Worm (Caenorhabditis elegans) whole organism, L4 larva: ENCODE data around the gene ZK688.10.

ENCODE experiments used
- F49E8.2 ChIP-seq: sonication (generic microtip); optimal IDR thresholded peaks from 2 replicates; lab custom pipeline; 2016; ENCODE audit warnings: missing compliant biosample characterization, mild to moderate bottlenecking, missing genetic modification characterization, borderline replicate concordance
- T20F7.1 ChIP-seq: fragments of 200-800 bp; sonication (Bioruptor generic); optimal IDR thresholded peaks from 2 replicates; lab custom pipeline; 2018; ENCODE audit warnings: mild to moderate bottlenecking, missing genetic modification characterization, missing compliant biosample characterization
- Y105C5A.15 ChIP-seq: fragments of 200-800 bp; sonication (Bioruptor generic); IDR thresholded peaks from 2 replicates; pipeline ENCODE4 v1.3.6; 2022; ENCODE audit warnings: missing genetic modification characterization, missing compliant biosample characterization
- Y5F2A.4 ChIP-seq: fragments of 200-800 bp; sonication (Bioruptor generic); optimal IDR thresholded peaks from 2 replicates; lab custom pipeline; 2018; ENCODE audit warnings: mild to moderate bottlenecking, missing genetic modification characterization, missing compliant biosample characterization
- Y75B8A.6 ChIP-seq: fragments of 200-800 bp; sonication (Bioruptor generic); IDR thresholded peaks from 2 replicates; pipeline ENCODE4 v1.3.6; 2022; ENCODE audit warnings: missing genetic modification reagents, missing genetic modification characterization, missing compliant biosample characterization
- aha-1 ChIP-seq: fragments of 150-350 bp; peaks from one replicate; lab custom pipeline; 2014; ENCODE audit warnings: missing biosample characterization, missing genetic modification characterization
- aly-2 ChIP-seq: sonication (generic microtip); optimal IDR thresholded peaks from 2 replicates; lab custom pipeline; 2018; ENCODE audit warnings: missing biosample characterization, missing genetic modification characterization
- ama-1 ChIP-seq: fragments of 150-350 bp; optimal IDR thresholded peaks from 2 replicates; lab custom pipeline; 2014; ENCODE audit warnings: inconsistent platforms, mixed read lengths
- arid-1 ChIP-seq: fragments of 200-800 bp; sonication (Bioruptor generic); conservative IDR thresholded peaks from 2 replicates; pipeline ENCODE4 v1.3.6; 2022; ENCODE audit warnings: missing genetic modification reagents, missing genetic modification characterization, missing compliant biosample characterization
- attf-4 ChIP-seq: sonication (generic microtip); optimal IDR thresholded peaks from 3 replicates; lab custom pipeline; 2017; ENCODE audit warnings: missing biosample characterization, missing genetic modification characterization
- ceh-20 ChIP-seq: fragments of 200-800 bp; sonication (Bioruptor generic); IDR thresholded peaks from 2 replicates; pipeline ENCODE4 v1.3.6; 2022; ENCODE audit warnings: missing genetic modification reagents, missing genetic modification characterization, missing compliant biosample characterization
- ceh-28 ChIP-seq: fragments of 150-350 bp; optimal IDR thresholded peaks from 2 replicates; lab custom pipeline; 2014; ENCODE audit warnings: missing biosample characterization, missing genetic modification reagents, missing genetic modification characterization
- ces-1 ChIP-seq: fragments of 150-350 bp; sonication (generic microtip); optimal IDR thresholded peaks from 4 replicates; lab custom pipeline; 2014; ENCODE audit warnings: missing biosample characterization, missing genetic modification reagents, missing genetic modification characterization
- cey-2 ChIP-seq: sonication (generic microtip); optimal IDR thresholded peaks from 3 replicates; lab custom pipeline; 2017; ENCODE audit warnings: missing genetic modification characterization, mild to moderate bottlenecking, missing compliant biosample characterization, antibody characterized with exemption, borderline replicate concordance; ENCODE audit not compliant: insufficient read depth
- daf-12 ChIP-seq: fragments of 150-350 bp; optimal IDR thresholded peaks from 2 replicates; lab custom pipeline; 2014; ENCODE audit warnings: missing biosample characterization, missing genetic modification reagents, missing genetic modification characterization
- daf-19 ChIP-seq: fragments of 200-800 bp; sonication (Bioruptor generic); conservative IDR thresholded peaks from 2 replicates; pipeline ENCODE4 v1.3.6; 2022; ENCODE audit warnings: missing genetic modification characterization, missing compliant biosample characterization
- daf-8 ChIP-seq: fragments of 200-800 bp; sonication (Bioruptor generic); IDR thresholded peaks from 2 replicates; pipeline ENCODE4 v1.3.6; 2022; ENCODE audit warnings: missing genetic modification characterization, missing compliant biosample characterization
- dmd-6 ChIP-seq: fragments of 200-800 bp; sonication (Bioruptor generic); IDR thresholded peaks from 2 replicates; pipeline ENCODE4 v1.3.6; 2022; ENCODE audit warnings: missing genetic modification reagents, missing genetic modification characterization, missing compliant biosample characterization
- egl-43 ChIP-seq: fragments of 200-800 bp; sonication (Bioruptor generic); IDR thresholded peaks from 2 replicates; pipeline ENCODE4 v1.3.6; 2022; ENCODE audit warnings: missing genetic modification reagents, missing genetic modification characterization, missing compliant biosample characterization
- fkh-10 ChIP-seq: fragments of 150-350 bp; optimal IDR thresholded peaks from 2 replicates; lab custom pipeline; 2014; ENCODE audit warnings: missing biosample characterization, missing genetic modification reagents, missing genetic modification characterization
- hlh-30 ChIP-seq: sonication (generic microtip); optimal IDR thresholded peaks from 2 replicates; lab custom pipeline; 2017; ENCODE audit warnings: antibody characterized with exemption, mild to moderate bottlenecking, missing genetic modification characterization, missing compliant biosample characterization; ENCODE audit not compliant: insufficient read depth
- lim-7 ChIP-seq: fragments of 200-800 bp; sonication (Bioruptor generic); IDR thresholded peaks from 2 replicates; pipeline ENCODE4 v1.3.6; 2022; ENCODE audit warnings: missing genetic modification characterization, missing compliant biosample characterization
- lin-13 ChIP-seq: fragments of 150-350 bp; optimal IDR thresholded peaks from 2 replicates; lab custom pipeline; 2014; ENCODE audit warnings: missing biosample characterization, missing genetic modification reagents, missing genetic modification characterization
- lin-29 ChIP-seq: fragments of 200-800 bp; sonication (Bioruptor generic); IDR thresholded peaks from 2 replicates; pipeline ENCODE4 v1.3.6; 2022; ENCODE audit warnings: missing genetic modification reagents, missing genetic modification characterization, missing compliant biosample characterization
- lin-38 ChIP-seq: fragments of 200-800 bp; sonication (Bioruptor generic); IDR thresholded peaks from 2 replicates; pipeline ENCODE4 v1.3.6; 2022; ENCODE audit warnings: missing genetic modification reagents, missing genetic modification characterization, missing compliant biosample characterization
- lin-39 ChIP-seq: fragments of 150-350 bp; optimal IDR thresholded peaks from 2 replicates; lab custom pipeline; 2014; ENCODE audit warnings: missing biosample characterization, missing genetic modification reagents, missing genetic modification characterization
- lir-3 ChIP-seq: sonication (generic microtip); optimal IDR thresholded peaks from 2 replicates; lab custom pipeline; 2016; ENCODE audit warnings: mild to moderate bottlenecking, missing genetic modification characterization, missing compliant biosample characterization
- lsy-2 ChIP-seq, 2 experiments: fragments of 150-350 bp in 1 of 2; sonication (generic microtip) in 1 of 2; optimal IDR thresholded peaks; 2 replicates each; lab custom pipeline; 2014 to 2017; ENCODE audit warnings: missing biosample characterization in 2 of 2, missing genetic modification characterization in 2 of 2
- madf-5 ChIP-seq, 2 experiments: fragments of 200-800 bp; sonication (Bioruptor generic); IDR thresholded peaks; 2 replicates each; pipeline ENCODE4 v1.3.6; 2022; ENCODE audit warnings: missing compliant biosample characterization in 2 of 2, missing genetic modification characterization in 2 of 2
- mdl-1 ChIP-seq, 2 experiments: fragments of 150-350 bp in 1 of 2; sonication (generic microtip) in 1 of 2; optimal IDR thresholded peaks; 2 replicates each; lab custom pipeline; 2014 to 2017; ENCODE audit warnings: missing biosample characterization in 2 of 2, missing genetic modification characterization in 2 of 2
- mep-1 ChIP-seq: fragments of 150-350 bp; sonication (generic microtip); optimal IDR thresholded peaks from 3 replicates; lab custom pipeline; 2014; ENCODE audit warnings: missing biosample characterization, missing genetic modification characterization
- mes-2 ChIP-seq: sonication (generic microtip); optimal IDR thresholded peaks from 2 replicates; lab custom pipeline; 2016; ENCODE audit warnings: missing genotype, mild to moderate bottlenecking, missing genetic modification characterization, missing compliant biosample characterization; ENCODE audit not compliant: poor library complexity, severe bottlenecking
- mxl-2 ChIP-seq: fragments of 200-800 bp; sonication (Bioruptor generic); conservative IDR thresholded peaks from 2 replicates; pipeline ENCODE4 v1.3.6; 2022; ENCODE audit warnings: missing genetic modification reagents, missing genetic modification characterization, missing compliant biosample characterization
- mxl-3 ChIP-seq: fragments of 200-800 bp; sonication (Bioruptor generic); optimal IDR thresholded peaks from 2 replicates; lab custom pipeline; 2018; ENCODE audit warnings: mild to moderate bottlenecking, missing genetic modification characterization, missing compliant biosample characterization
- nhr-102 ChIP-seq: sonication (generic microtip); optimal IDR thresholded peaks from 2 replicates; lab custom pipeline; 2016; ENCODE audit warnings: mild to moderate bottlenecking, missing genetic modification characterization, moderate library complexity, missing compliant biosample characterization
- nhr-237 ChIP-seq: sonication (generic microtip); optimal IDR thresholded peaks from 2 replicates; lab custom pipeline; 2017; ENCODE audit warnings: missing biosample characterization, missing genetic modification characterization
- php-3 ChIP-seq: fragments of 200-800 bp; sonication (Bioruptor generic); IDR thresholded peaks from 2 replicates; pipeline ENCODE4 v1.3.6; 2022; ENCODE audit warnings: missing genetic modification reagents, missing genetic modification characterization, missing compliant biosample characterization
- pqm-1 ChIP-seq: sonication (generic microtip); optimal IDR thresholded peaks from 2 replicates; lab custom pipeline; 2017; ENCODE audit warnings: missing biosample characterization, missing genetic modification characterization
- sdz-12 ChIP-seq: fragments of 200-800 bp; sonication (Bioruptor generic); optimal IDR thresholded peaks from 2 replicates; lab custom pipeline; 2018; ENCODE audit warnings: mild to moderate bottlenecking, missing genetic modification characterization, missing compliant biosample characterization
- skn-1 ChIP-seq: fragments of 150-350 bp; optimal IDR thresholded peaks from 2 replicates; lab custom pipeline; 2014; ENCODE audit warnings: missing biosample characterization, missing genetic modification characterization
- spr-1 ChIP-seq: sonication (generic microtip); optimal IDR thresholded peaks from 2 replicates; lab custom pipeline; 2016; ENCODE audit warnings: mild to moderate bottlenecking, missing genetic modification characterization, missing compliant biosample characterization
- spr-3 ChIP-seq: fragments of 200-800 bp; sonication (Bioruptor generic); optimal IDR thresholded peaks from 2 replicates; lab custom pipeline; 2018; ENCODE audit warnings: mild to moderate bottlenecking, missing genetic modification characterization, missing compliant biosample characterization
- unc-39 ChIP-seq: sonication (generic microtip); optimal IDR thresholded peaks from 2 replicates; lab custom pipeline; 2017; ENCODE audit warnings: missing biosample characterization, missing genetic modification characterization
- zag-1 ChIP-seq: fragments of 150-350 bp; optimal IDR thresholded peaks from 2 replicates; lab custom pipeline; 2014; ENCODE audit warnings: missing biosample characterization, missing genetic modification characterization
- zfp-2 ChIP-seq: sonication (generic microtip); optimal IDR thresholded peaks from 2 replicates; lab custom pipeline; 2016; ENCODE audit warnings: mild to moderate bottlenecking, missing genetic modification characterization, missing compliant biosample characterization
- zfp-3 ChIP-seq: fragments of 200-800 bp; sonication (Bioruptor generic); conservative IDR thresholded peaks from 2 replicates; pipeline ENCODE4 v1.3.6; 2022; ENCODE audit warnings: missing genetic modification reagents, missing genetic modification characterization, missing compliant biosample characterization
- zip-11 ChIP-seq: fragments of 200-800 bp; sonication (Bioruptor generic); IDR thresholded peaks from 2 replicates; pipeline ENCODE4 v1.3.6; 2022; ENCODE audit warnings: missing genetic modification characterization, missing compliant biosample characterization
- zip-2 ChIP-seq: fragments of 150-350 bp; optimal IDR thresholded peaks from 2 replicates; lab custom pipeline; 2014; ENCODE audit warnings: missing biosample characterization, missing genetic modification characterization
- ztf-7 ChIP-seq: fragments of 150-350 bp; optimal IDR thresholded peaks from 2 replicates; lab custom pipeline; 2014; ENCODE audit warnings: missing biosample characterization, missing genetic modification characterization

ZK688.10 gene

DNA sequence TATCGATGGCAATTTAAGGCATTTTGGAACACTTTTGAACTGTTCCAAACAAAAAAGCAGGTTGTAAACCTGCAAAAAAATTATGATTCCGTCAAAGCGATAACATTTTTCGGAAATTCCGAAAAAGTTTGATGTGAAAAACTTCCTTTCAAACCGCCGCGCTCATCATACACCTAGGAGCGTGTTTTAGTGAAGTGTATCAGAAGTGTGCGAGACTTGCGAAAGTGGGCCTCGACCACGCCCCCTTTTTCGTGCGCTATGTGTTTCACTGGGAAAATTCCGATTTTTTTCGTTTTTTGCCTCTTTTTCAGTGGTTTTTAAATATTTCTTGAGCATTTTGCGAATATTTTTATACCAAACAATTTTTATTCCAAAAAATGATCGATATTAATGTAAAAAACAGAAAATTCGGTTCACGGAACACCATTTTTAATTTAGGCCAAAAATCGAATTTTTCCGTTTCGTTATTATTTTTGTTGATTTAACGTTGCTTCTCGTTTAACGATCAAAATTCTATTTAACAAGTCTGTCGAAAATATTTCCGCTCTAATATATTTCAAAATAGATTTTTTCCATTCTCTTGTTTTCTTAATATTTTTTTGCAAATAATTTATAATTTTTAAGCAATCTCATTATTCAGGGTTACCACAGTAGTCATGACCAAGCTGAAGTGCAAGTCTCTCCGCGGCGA, 42.2 kb downstream of the ZK688.10 start, which contains the start of gene rpl-35 (continued):
- TF ChIP-seq lin-38 (GFP tag; lab: Robert Waterston, UW): peak; percentile 98
- peak; percentile 92 for TF ChIP-seq zfp-2 (tag; lab: Kevin White, UChicago)
- TF ChIP-seq mdl-1 (tag; optimal IDR thresholded peaks at IDR 0.05; lab: Kevin White, UChicago): peak; percentile 40 to 95
- peak; percentile 95 for TF ChIP-seq Y105C5A.15 (GFP tag; lab: Robert Waterston, UW)
- peak; percentile 89 for TF ChIP-seq mxl-2
- TF ChIP-seq ces-1 (GFP tag; lab: Kevin White, UChicago): peak; percentile 97
- peak; percentile 96 for TF ChIP-seq Y75B8A.6
- TF ChIP-seq php-3 (GFP tag; lab: Robert Waterston, UW): peak; percentile 99
- peak; percentile 99 for TF ChIP-seq egl-43
- TF ChIP-seq lin-29 (GFP tag; lab: Robert Waterston, UW): peak; percentile 99
- TF ChIP-seq nhr-237 (tag; lab: Kevin White, UChicago): peak; percentile 85
- peak; percentile 87 for TF ChIP-seq pqm-1 (tag; lab: Kevin White, UChicago)
- TF ChIP-seq spr-1 (tag; lab: Kevin White, UChicago): peak; percentile 98
- peak; percentile 100 for TF ChIP-seq mep-1 (tag; lab: Kevin White, UChicago)
- TF ChIP-seq F49E8.2 (tag; lab: Kevin White, UChicago): peak; percentile 98
- TF ChIP-seq aha-1: peak; percentile 100
- peak; percentile 86 for TF ChIP-seq lim-7 (GFP tag; lab: Robert Waterston, UW)
- peak; percentile 86; the same call in 1 of the 2 replicates for TF ChIP-seq zip-11 (GFP tag; lab: Robert Waterston, UW)
- peak; percentile 99 for TF ChIP-seq lin-13 (GFP tag; lab: Kevin White, UChicago)
- TF ChIP-seq mxl-3 (GFP tag; lab: Kevin White, UChicago): peak; percentile 98
- no peak for TF ChIP-seq daf-12 (tag; lab: Kevin White, UChicago)
- TF ChIP-seq madf-5 (GFP tag; IDR thresholded peaks at IDR 0.05; lab: Robert Waterston, UW): peak; percentile 95 to 97
- TF ChIP-seq ceh-28: peak; percentile 74
- peak; percentile 95 for TF ChIP-seq aly-2 (tag; lab: Kevin White, UChicago)
- TF ChIP-seq cey-2 (tag; lab: Kevin White, UChicago): peak; percentile 88
- TF ChIP-seq sdz-12 (GFP tag; lab: Kevin White, UChicago): peak; percentile 98
- peak; percentile 99 for TF ChIP-seq ceh-20
- peak; percentile 99 for TF ChIP-seq arid-1 (GFP tag; lab: Robert Waterston, UW)
- peak; percentile 99 for TF ChIP-seq T20F7.1 (GFP tag; lab: Kevin White, UChicago)
- TF ChIP-seq attf-4 (tag; lab: Kevin White, UChicago): peak; percentile 64
- peak; percentile 99 for TF ChIP-seq nhr-102
- peak; percentile 100 for TF ChIP-seq dmd-6 (GFP tag; lab: Robert Waterston, UW)
- TF ChIP-seq ztf-7 (tag; lab: Kevin White, UChicago): peak; percentile 93
- TF ChIP-seq lin-39 (tag; lab: Kevin White, UChicago): peak; percentile 92
- TF ChIP-seq Y5F2A.4 (GFP tag; lab: Kevin White, UChicago): peak; percentile 95
- peak; percentile 99 for TF ChIP-seq zfp-3 (GFP tag; lab: Robert Waterston, UW)
- peak; percentile 97 for TF ChIP-seq hlh-30 (tag; lab: Kevin White, UChicago)
- peak; percentile 92 for TF ChIP-seq zag-1 (tag; lab: Kevin White, UChicago)
- TF ChIP-seq ama-1 (lab: Kevin White, UChicago): peak; percentile 93
- peak; percentile 99 for TF ChIP-seq fkh-10
- TF ChIP-seq spr-3 (GFP tag; lab: Kevin White, UChicago): peak; percentile 97
- TF ChIP-seq unc-39 (tag; lab: Kevin White, UChicago): no peak
- peak; percentile 100 for TF ChIP-seq mes-2 (tag; lab: Kevin White, UChicago)
- TF ChIP-seq zip-2 (tag; lab: Kevin White, UChicago): peak; percentile 93
- peak; percentile 85; the same call in 1 of the 2 replicates for TF ChIP-seq daf-8 (GFP tag; lab: Robert Waterston, UW)
- peak; percentile 83 for TF ChIP-seq lir-3 (tag; lab: Kevin White, UChicago)
- TF ChIP-seq lsy-2 (tag; optimal IDR thresholded peaks at IDR 0.05; lab: Kevin White, UChicago): peak; percentile 99
- TF ChIP-seq daf-19 (GFP tag; lab: Robert Waterston, UW): peak; percentile 99
- TF ChIP-seq skn-1: peak; percentile 94
